Fruit fly (Drosophila melanogaster) whole organism, embryonic: ENCODE measurements around the gene Fpgs1.

ENCODE experiments used
- Atf6 ChIP-seq: fragments of 200-800 bp; sonication (Bioruptor generic); IDR thresholded peaks from 2 replicates; pipeline ENCODE4 v1.3.6; 2022; ENCODE audit warnings: missing biosample characterization, missing genetic modification characterization
- Awh ChIP-seq: fragments of 200-800 bp; sonication (Bioruptor generic); IDR thresholded peaks from 2 replicates; pipeline ENCODE4, ENCODE4 v1.3.6; 2022; ENCODE audit warnings: missing biosample characterization, missing genetic modification characterization
- Bdp1 ChIP-seq: fragments of 200-800 bp; sonication (Bioruptor generic); optimal IDR thresholded peaks from 3 replicates; lab custom pipeline; 2016; ENCODE audit warnings: missing biosample characterization, missing genetic modification characterization
- CG12299 ChIP-seq: fragments of 200-800 bp; sonication (Bioruptor generic); optimal IDR thresholded peaks from 2 replicates; lab custom pipeline; 2018; ENCODE audit warnings: missing biosample characterization, mild to moderate bottlenecking, missing genetic modification characterization
- CG13775 ChIP-seq: fragments of 200-800 bp; sonication (Bioruptor generic); optimal IDR thresholded peaks from 3 replicates; lab custom pipeline; 2017; ENCODE audit warnings: missing biosample characterization, mild to moderate bottlenecking, missing genetic modification characterization
- CG15514 ChIP-seq: fragments of 200-800 bp; sonication (Bioruptor generic); optimal IDR thresholded peaks from 3 replicates; lab custom pipeline; 2017; ENCODE audit warnings: missing biosample characterization, missing genetic modification characterization, mild to moderate bottlenecking, moderate library complexity, missing genetic modification reagents
- CG1603 ChIP-seq: fragments of 200-800 bp; sonication (Bioruptor generic); optimal IDR thresholded peaks from 2 replicates; lab custom pipeline; 2019; ENCODE audit warnings: missing biosample characterization, mild to moderate bottlenecking, missing genetic modification characterization, moderate library complexity
- CG17359 ChIP-seq: fragments of 200-800 bp; sonication (Bioruptor generic); optimal IDR thresholded peaks from 3 replicates; lab custom pipeline; 2018; ENCODE audit warnings: missing biosample characterization, mild to moderate bottlenecking, missing genetic modification characterization, moderate library complexity
- CG2120 ChIP-seq: fragments of 200-800 bp; sonication (Bioruptor generic); optimal IDR thresholded peaks from 3 replicates; lab custom pipeline; 2016; ENCODE audit warnings: missing biosample characterization, missing genetic modification characterization
- CG2129 ChIP-seq: fragments of 200-800 bp; sonication (Bioruptor generic); IDR thresholded peaks from 2 replicates; pipeline ENCODE4 v1.3.6; 2022; ENCODE audit warnings: missing biosample characterization, missing genetic modification characterization; ENCODE audit not compliant: partially characterized antibody
- CG2199 ChIP-seq: fragments of 200-800 bp; sonication (Bioruptor generic); IDR thresholded peaks from 3 replicates; pipeline ENCODE4 v1.3.6; 2022; ENCODE audit warnings: missing biosample characterization, missing genetic modification characterization
- CG33557 ChIP-seq: fragments of 200-800 bp; sonication (Bioruptor generic); optimal IDR thresholded peaks from 2 replicates; lab custom pipeline; 2019; ENCODE audit warnings: missing biosample characterization, mild to moderate bottlenecking, missing genetic modification characterization, moderate library complexity
- CG3726 ChIP-seq: fragments of 200-800 bp; sonication (Bioruptor generic); IDR thresholded peaks from 3 replicates; pipeline ENCODE4, ENCODE4 v1.3.6; 2022; ENCODE audit warnings: missing biosample characterization, missing genetic modification characterization
- CG3995 ChIP-seq: fragments of 200-800 bp; sonication (Bioruptor generic); optimal IDR thresholded peaks from 3 replicates; lab custom pipeline; 2016; ENCODE audit warnings: missing biosample characterization, missing genetic modification characterization
- CG6791 ChIP-seq: fragments of 200-800 bp; sonication (Bioruptor generic); IDR thresholded peaks from 3 replicates; pipeline ENCODE4 v1.3.6; 2022; ENCODE audit warnings: missing biosample characterization, missing genetic modification characterization; ENCODE audit not compliant: partially characterized antibody
- CG7556 ChIP-seq: fragments of 200-800 bp; sonication (Bioruptor generic); optimal IDR thresholded peaks from 2 replicates; lab custom pipeline; 2017; ENCODE audit warnings: missing biosample characterization, mild to moderate bottlenecking, missing genetic modification characterization
- CG8388 ChIP-seq: fragments of 200-800 bp; sonication (Bioruptor generic); optimal IDR thresholded peaks from 2 replicates; lab custom pipeline; 2019; ENCODE audit warnings: missing biosample characterization, mild to moderate bottlenecking, missing genetic modification characterization, moderate library complexity
- CG9437 ChIP-seq: fragments of 200-800 bp; sonication (Bioruptor generic); optimal IDR thresholded peaks from 2 replicates; lab custom pipeline; 2018; ENCODE audit warnings: missing biosample characterization, mild to moderate bottlenecking, missing genetic modification characterization
- CG9797 ChIP-seq: fragments of 200-800 bp; sonication (Bioruptor generic); optimal IDR thresholded peaks from 3 replicates; lab custom pipeline; 2018; ENCODE audit warnings: missing biosample characterization, mild to moderate bottlenecking, missing genetic modification characterization
- CTCF ChIP-seq: fragments of 200-800 bp; sonication (Bioruptor generic); optimal IDR thresholded peaks from 2 replicates; lab custom pipeline; 2017; ENCODE audit warnings: missing biosample characterization, mild to moderate bottlenecking, missing genetic modification characterization, moderate library complexity
- Gsc ChIP-seq: fragments of 200-800 bp; sonication (Bioruptor generic); IDR thresholded peaks from 2 replicates; pipeline ENCODE4 v1.3.6; 2022; ENCODE audit warnings: missing biosample characterization, missing genetic modification characterization
- HHEX ChIP-seq: fragments of 200-800 bp; sonication (Bioruptor generic); optimal IDR thresholded peaks from 3 replicates; lab custom pipeline; 2017; ENCODE audit warnings: missing biosample characterization, mild to moderate bottlenecking, missing genetic modification characterization, missing genetic modification reagents
- HLH4C ChIP-seq: fragments of 200-800 bp; sonication (Bioruptor generic); IDR thresholded peaks from 3 replicates; pipeline ENCODE4 v1.3.6; 2022; ENCODE audit warnings: missing biosample characterization, missing genetic modification characterization; ENCODE audit not compliant: partially characterized antibody
- Lhr ChIP-seq: fragments of 200-800 bp; sonication (Bioruptor generic); optimal IDR thresholded peaks from 3 replicates; lab custom pipeline; 2017; ENCODE audit warnings: mild to moderate bottlenecking, missing biosample characterization, missing genetic modification reagents, missing genetic modification characterization
- Oli ChIP-seq: fragments of 200-800 bp; sonication (Bioruptor generic); optimal IDR thresholded peaks from 2 replicates; lab custom pipeline; 2018; ENCODE audit warnings: missing biosample characterization, mild to moderate bottlenecking, missing genetic modification characterization, moderate library complexity
- YL-1 ChIP-seq: fragments of 200-800 bp; sonication (Bioruptor generic); optimal IDR thresholded peaks from 3 replicates; lab custom pipeline; 2017; ENCODE audit warnings: missing biosample characterization, mild to moderate bottlenecking, missing genetic modification characterization
- al ChIP-seq: fragments of 200-800 bp; sonication (Bioruptor generic); IDR thresholded peaks from 2 replicates; pipeline ENCODE4 v1.3.6; 2022; ENCODE audit warnings: missing biosample characterization, missing genetic modification characterization
- bowl ChIP-seq: fragments of 200-800 bp; sonication (Bioruptor generic); IDR thresholded peaks from 2 replicates; pipeline ENCODE4 v1.3.6; 2022; ENCODE audit warnings: missing biosample characterization, missing genetic modification characterization
- cg ChIP-seq: fragments of 200-800 bp; sonication (Bioruptor generic); optimal IDR thresholded peaks from 3 replicates; lab custom pipeline; 2019; ENCODE audit warnings: missing biosample characterization, mild to moderate bottlenecking, missing genetic modification characterization, moderate library complexity
- chif ChIP-seq, 2 experiments: fragments of 200-800 bp; sonication (Bioruptor generic); optimal IDR thresholded peaks; 3 replicates each; lab custom pipeline; 2016; ENCODE audit warnings: missing biosample characterization in 2 of 2, missing genetic modification characterization in 2 of 2
- chm ChIP-seq: fragments of 200-800 bp; sonication (Bioruptor generic); IDR thresholded peaks from 2 replicates; pipeline ENCODE4 v1.3.6; 2022; ENCODE audit warnings: missing biosample characterization, missing genetic modification characterization
- chn ChIP-seq: fragments of 200-800 bp; sonication (Bioruptor generic); optimal IDR thresholded peaks from 2 replicates; lab custom pipeline; 2016; ENCODE audit warnings: missing biosample characterization, missing genetic modification characterization
- ci ChIP-seq: fragments of 200-800 bp; sonication (Bioruptor generic); IDR thresholded peaks from 3 replicates; pipeline ENCODE4 v1.3.6; 2022; ENCODE audit warnings: missing biosample characterization, missing genetic modification characterization
- dimm ChIP-seq: fragments of 200-800 bp; sonication (Bioruptor generic); IDR thresholded peaks from 2 replicates; pipeline ENCODE4 v1.3.6; 2022; ENCODE audit warnings: missing biosample characterization, missing genetic modification characterization
- exex ChIP-seq: fragments of 200-800 bp; sonication (Bioruptor generic); optimal IDR thresholded peaks from 4 replicates; lab custom pipeline; 2018; ENCODE audit warnings: missing biosample characterization, mild to moderate bottlenecking, missing genetic modification characterization, moderate library complexity
- fd64A ChIP-seq: fragments of 200-800 bp; sonication (Bioruptor generic); optimal IDR thresholded peaks from 3 replicates; lab custom pipeline; 2018; ENCODE audit warnings: missing biosample characterization, mild to moderate bottlenecking, missing genetic modification characterization
- ftz-f1 ChIP-seq: fragments of 200-800 bp; sonication (Bioruptor generic); optimal IDR thresholded peaks from 2 replicates; lab custom pipeline; 2016; ENCODE audit warnings: missing biosample characterization, missing genetic modification characterization
- fu2 ChIP-seq: fragments of 200-800 bp; sonication (Bioruptor generic); optimal IDR thresholded peaks from 2 replicates; lab custom pipeline; 2016; ENCODE audit warnings: missing biosample characterization, missing genetic modification characterization
- gcm ChIP-seq: fragments of 200-800 bp; sonication (Bioruptor generic); optimal IDR thresholded peaks from 2 replicates; lab custom pipeline; 2019; ENCODE audit warnings: missing biosample characterization, mild to moderate bottlenecking, missing genetic modification characterization, moderate library complexity
- grau ChIP-seq: fragments of 200-800 bp; optimal IDR thresholded peaks from 3 replicates; lab custom pipeline; 2019; ENCODE audit warnings: missing biosample characterization, mild to moderate bottlenecking, missing genetic modification characterization, moderate library complexity
- oc ChIP-seq: fragments of 200-800 bp; sonication (Bioruptor generic); optimal IDR thresholded peaks from 2 replicates; lab custom pipeline; 2018; ENCODE audit warnings: missing biosample characterization, mild to moderate bottlenecking, missing genetic modification characterization, moderate library complexity
- p53 ChIP-seq: fragments of 200-800 bp; sonication (Bioruptor generic); optimal IDR thresholded peaks from 2 replicates; lab custom pipeline; 2016; ENCODE audit warnings: missing biosample characterization, missing genetic modification characterization
- peb ChIP-seq: fragments of 200-800 bp; sonication (Bioruptor generic); IDR thresholded peaks from 2 replicates; pipeline ENCODE4 v1.3.6; 2022; ENCODE audit warnings: missing biosample characterization, missing genetic modification characterization
- pros ChIP-seq: fragments of 200-800 bp; sonication (Bioruptor generic); optimal IDR thresholded peaks from 3 replicates; lab custom pipeline; 2019; ENCODE audit warnings: missing biosample characterization, mild to moderate bottlenecking, missing genetic modification characterization, moderate library complexity
- so ChIP-seq: fragments of 200-800 bp; sonication (Bioruptor generic); IDR thresholded peaks from 3 replicates; pipeline ENCODE4 v1.3.6; 2022; ENCODE audit warnings: missing biosample characterization, missing genetic modification characterization
- ssp ChIP-seq: fragments of 200-800 bp; sonication (Bioruptor generic); IDR thresholded peaks from 2 replicates; pipeline ENCODE4 v1.3.6; 2022; ENCODE audit warnings: missing biosample characterization, missing genetic modification characterization
- stwl ChIP-seq: fragments of 200-800 bp; sonication (Bioruptor generic); optimal IDR thresholded peaks from 3 replicates; lab custom pipeline; 2018; ENCODE audit warnings: missing biosample characterization, mild to moderate bottlenecking, missing genetic modification characterization, moderate library complexity
- tap ChIP-seq: fragments of 200-800 bp; optimal IDR thresholded peaks from 3 replicates; lab custom pipeline; 2019; ENCODE audit warnings: missing biosample characterization, mild to moderate bottlenecking, missing genetic modification characterization, moderate library complexity
- ttk ChIP-seq: fragments of 200-800 bp; sonication (Bioruptor generic); IDR thresholded peaks from 2 replicates; pipeline ENCODE4 v2.1.2; 2022; ENCODE audit warnings: missing biosample characterization, missing genetic modification characterization
- twi ChIP-seq: fragments of 200-800 bp; optimal IDR thresholded peaks from 2 replicates; lab custom pipeline; 2019; ENCODE audit warnings: missing biosample characterization, mild to moderate bottlenecking, missing genetic modification characterization, moderate library complexity

Gene Fpgs1

DNA sequence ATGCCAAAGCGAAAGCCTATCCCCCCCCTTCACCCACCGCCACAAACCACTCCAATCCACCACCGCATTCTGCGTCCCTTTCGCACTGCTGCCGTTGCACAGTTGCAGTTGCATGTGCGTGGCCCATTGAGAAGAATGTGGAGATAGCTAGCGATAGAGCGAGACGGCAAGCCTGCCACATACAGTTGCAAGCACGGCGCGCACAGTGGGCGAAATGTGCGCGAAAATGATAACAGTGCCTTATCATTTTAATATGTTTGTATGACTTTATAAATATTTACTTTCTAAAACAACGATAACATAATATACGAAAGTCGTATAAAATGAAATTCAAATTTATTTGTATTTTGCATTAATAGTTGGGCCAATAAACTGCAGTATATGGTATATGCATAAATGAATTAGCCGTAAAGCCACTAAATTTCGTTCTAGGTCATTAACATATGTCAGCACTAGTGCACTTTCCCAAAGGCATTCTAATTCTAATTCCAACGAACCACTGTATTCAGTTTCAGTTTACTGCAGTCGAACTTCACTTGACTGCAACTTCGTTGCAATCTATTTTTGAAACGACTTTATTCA, 35.7 kb upstream of the Fpgs1 start (continued):
- peak; percentile 25 for TF ChIP-seq oc (tag; lab: Kevin White, UChicago)
- TF ChIP-seq twi (tag; lab: Kevin White, UChicago): peak; percentile 64
- TF ChIP-seq CG8388 (GFP tag; lab: Kevin White, UChicago): peak; percentile 76
- TF ChIP-seq CG15514 (GFP tag; lab: Kevin White, UChicago): no peak
- no peak for TF ChIP-seq CG3726
- peak; percentile 73 for TF ChIP-seq CG7556 (GFP tag; lab: Kevin White, UChicago)
- no peak for TF ChIP-seq tap
- TF ChIP-seq CG33557 (GFP tag; lab: Kevin White, UChicago): peak; percentile 83
- TF ChIP-seq Gsc (GFP tag; lab: Robert Waterston, UW): peak; percentile 26; the same call in 1 of the 2 replicates
- 0 out of 3 replicates have a peak, but pooled peaks have one; percentile 52 for TF ChIP-seq CG2199 (GFP tag; lab: Robert Waterston, UW)
- TF ChIP-seq CG17359 (tag; lab: Kevin White, UChicago): peak; percentile 57
- no peak for TF ChIP-seq al (GFP tag; lab: Robert Waterston, UW)
- TF ChIP-seq HLH4C (GFP tag; lab: Robert Waterston, UW): no peak
- TF ChIP-seq cg (GFP tag; lab: Kevin White, UChicago): peak; percentile 31
- no peak for TF ChIP-seq CTCF (GFP tag; lab: Kevin White, UChicago)
- TF ChIP-seq fu2 (GFP tag; lab: Kevin White, UChicago): no peak
- TF ChIP-seq CG6791 (GFP tag; lab: Robert Waterston, UW): 0 out of 3 replicates have a peak, but pooled peaks have one; percentile 42
- TF ChIP-seq CG2120: no peak
- TF ChIP-seq chm (GFP tag; lab: Robert Waterston, UW): no peak; the same call in 1 of the 2 replicates
- peak; percentile 55 for TF ChIP-seq CG9437
- no peak for TF ChIP-seq fd64A
- no peak for TF ChIP-seq Atf6 (GFP tag; lab: Robert Waterston, UW)
- TF ChIP-seq ci (GFP tag; lab: Robert Waterston, UW): 0 out of 3 replicates have a peak, but pooled peaks have one; percentile 45
- peak; percentile 66 for TF ChIP-seq CG13775 (GFP tag; lab: Kevin White, UChicago)
- TF ChIP-seq ftz-f1 (GFP tag; lab: Kevin White, UChicago): no peak
- TF ChIP-seq dimm: peak; percentile 25; the same call in 1 of the 2 replicates
- TF ChIP-seq Lhr (GFP tag; lab: Kevin White, UChicago): peak; percentile 44
- peak; percentile 78 for TF ChIP-seq Oli (tag; lab: Kevin White, UChicago)
- no peak for TF ChIP-seq ttk (GFP tag; lab: Robert Waterston, UW)
- TF ChIP-seq bowl (GFP tag; lab: Robert Waterston, UW): no peak
- peak; percentile 77 for TF ChIP-seq CG1603
- peak; percentile 66 for TF ChIP-seq grau (tag; lab: Kevin White, UChicago)
- TF ChIP-seq CG3995 (GFP tag; lab: Kevin White, UChicago): no peak
- peak; percentile 50 for TF ChIP-seq HHEX (GFP tag; lab: Kevin White, UChicago)
- no peak for TF ChIP-seq p53 (GFP tag; lab: Kevin White, UChicago)
- TF ChIP-seq chn (GFP tag; lab: Kevin White, UChicago): peak; percentile 78
- TF ChIP-seq peb (GFP tag; lab: Robert Waterston, UW): peak; percentile 44; the same call in 1 of the 2 replicates
- peak; percentile 65; the same call in 1 of the 3 replicates for TF ChIP-seq so
- TF ChIP-seq exex (tag; lab: Kevin White, UChicago): no peak
- no peak; the same call in 1 of the 2 replicates for TF ChIP-seq Awh (GFP tag; lab: Robert Waterston, UW)
- TF ChIP-seq CG9797 (GFP tag; lab: Kevin White, UChicago): no peak
- TF ChIP-seq pros (GFP tag; lab: Kevin White, UChicago): no peak
- TF ChIP-seq stwl (tag; lab: Kevin White, UChicago): peak; percentile 4
- TF ChIP-seq CG2129 (GFP tag; lab: Robert Waterston, UW): no peak
- peak; percentile 32 to 79 for TF ChIP-seq chif (GFP tag; optimal IDR thresholded peaks at IDR 0.05; lab: Kevin White, UChicago)
- TF ChIP-seq YL-1: no peak
- 0 out of 2 replicates have a peak, but pooled peaks have one; percentile 19 for TF ChIP-seq ssp
- TF ChIP-seq Bdp1: no peak
- peak; percentile 30 for TF ChIP-seq CG12299
- TF ChIP-seq gcm (GFP tag; lab: Kevin White, UChicago): peak; percentile 78
